Fruit fly (Drosophila melanogaster) whole organism, adult: ENCODE measurements around the gene papi.

ENCODE experiments used
- CG11617 ChIP-seq: fragments of 200-800 bp; sonication (Bioruptor generic); optimal IDR thresholded peaks from 2 replicates; lab custom pipeline; 2017; ENCODE audit warnings: mild to moderate bottlenecking, missing biosample characterization, missing genetic modification reagents, missing genetic modification characterization
- CG12768 ChIP-seq: fragments of 200-800 bp; sonication (Bioruptor generic); optimal IDR thresholded peaks from 2 replicates; lab custom pipeline; 2017; ENCODE audit warnings: missing biosample characterization, missing genetic modification characterization, mild to moderate bottlenecking, moderate library complexity, missing genetic modification reagents
- CG14711 ChIP-seq: fragments of 200-800 bp; sonication (Bioruptor generic); optimal IDR thresholded peaks from 2 replicates; lab custom pipeline; 2018; ENCODE audit warnings: missing biosample characterization, mild to moderate bottlenecking, missing genetic modification characterization, moderate library complexity
- CG1620 ChIP-seq: fragments of 200-800 bp; sonication (Bioruptor generic); optimal IDR thresholded peaks from 2 replicates; lab custom pipeline; 2016; ENCODE audit warnings: missing biosample characterization, missing genetic modification characterization
- CG33017 ChIP-seq: fragments of 200-800 bp; sonication (Bioruptor generic); optimal IDR thresholded peaks from 2 replicates; lab custom pipeline; 2018; ENCODE audit warnings: missing biosample characterization, mild to moderate bottlenecking, missing genetic modification characterization, moderate library complexity
- CG5204 ChIP-seq: fragments of 200-800 bp; sonication (Bioruptor generic); optimal IDR thresholded peaks from 2 replicates; lab custom pipeline; 2016; ENCODE audit warnings: missing biosample characterization, missing genetic modification characterization
- CG7045 ChIP-seq: fragments of 200-800 bp; sonication (Bioruptor generic); optimal IDR thresholded peaks from 2 replicates; lab custom pipeline; 2017; ENCODE audit warnings: missing biosample characterization, mild to moderate bottlenecking, missing genetic modification characterization
- CG7101 ChIP-seq: fragments of 200-800 bp; sonication (Bioruptor generic); optimal IDR thresholded peaks from 2 replicates; lab custom pipeline; 2018; ENCODE audit warnings: missing biosample characterization, mild to moderate bottlenecking, missing genetic modification characterization, moderate library complexity
- Clk ChIP-seq: fragments of 200-800 bp; sonication (Bioruptor generic); optimal IDR thresholded peaks from 2 replicates; lab custom pipeline; 2017; ENCODE audit warnings: missing biosample characterization, missing genetic modification characterization
- Crg-1 ChIP-seq: fragments of 200-800 bp; sonication (Bioruptor generic); optimal IDR thresholded peaks from 2 replicates; lab custom pipeline; 2016; ENCODE audit warnings: missing biosample characterization, missing genetic modification characterization
- Hr96 ChIP-seq: fragments of 200-800 bp; sonication (Bioruptor generic); optimal IDR thresholded peaks from 2 replicates; lab custom pipeline; 2016; ENCODE audit warnings: missing biosample characterization, missing genetic modification characterization
- Mnt ChIP-seq: fragments of 200-800 bp; sonication (Bioruptor generic); optimal IDR thresholded peaks from 2 replicates; lab custom pipeline; 2016; ENCODE audit warnings: missing biosample characterization, mild to moderate bottlenecking, missing genetic modification characterization
- bab1 ChIP-seq: fragments of 200-800 bp; sonication (Bioruptor generic); optimal IDR thresholded peaks from 3 replicates; lab custom pipeline; 2019; ENCODE audit warnings: missing biosample characterization, mild to moderate bottlenecking, missing genetic modification characterization, moderate library complexity
- cic ChIP-seq: fragments of 200-800 bp; sonication (Bioruptor generic); optimal IDR thresholded peaks from 2 replicates; lab custom pipeline; 2017; ENCODE audit warnings: missing biosample characterization, mild to moderate bottlenecking, missing genetic modification characterization, moderate library complexity
- cnc ChIP-seq, 2 experiments: fragments of >200 bp; optimal IDR thresholded peaks; 2 replicates each; lab custom pipeline; 2017
- kay ChIP-seq: fragments of 200-800 bp; sonication (Bioruptor generic); peaks from one replicate; lab custom pipeline; 2016; ENCODE audit warnings: missing biosample characterization, missing genetic modification characterization, borderline replicate concordance
- ovo ChIP-seq: fragments of 200-800 bp; sonication (Bioruptor generic); optimal IDR thresholded peaks from 2 replicates; lab custom pipeline; 2016; ENCODE audit warnings: missing biosample characterization, missing genetic modification characterization
- pad ChIP-seq: fragments of 200-800 bp; sonication (Bioruptor generic); optimal IDR thresholded peaks from 3 replicates; lab custom pipeline; 2017; ENCODE audit warnings: missing biosample characterization, missing genetic modification characterization, mild to moderate bottlenecking, moderate library complexity, missing genetic modification reagents
- tj ChIP-seq: fragments of 200-800 bp; sonication (Bioruptor generic); optimal IDR thresholded peaks from 3 replicates; lab custom pipeline; 2017; ENCODE audit warnings: missing biosample characterization, mild to moderate bottlenecking, missing genetic modification characterization, moderate library complexity
- toe ChIP-seq: fragments of 200-800 bp; sonication (Bioruptor generic); optimal IDR thresholded peaks from 2 replicates; lab custom pipeline; 2016; ENCODE audit warnings: missing biosample characterization, missing genetic modification characterization

Gene papi

DNA sequence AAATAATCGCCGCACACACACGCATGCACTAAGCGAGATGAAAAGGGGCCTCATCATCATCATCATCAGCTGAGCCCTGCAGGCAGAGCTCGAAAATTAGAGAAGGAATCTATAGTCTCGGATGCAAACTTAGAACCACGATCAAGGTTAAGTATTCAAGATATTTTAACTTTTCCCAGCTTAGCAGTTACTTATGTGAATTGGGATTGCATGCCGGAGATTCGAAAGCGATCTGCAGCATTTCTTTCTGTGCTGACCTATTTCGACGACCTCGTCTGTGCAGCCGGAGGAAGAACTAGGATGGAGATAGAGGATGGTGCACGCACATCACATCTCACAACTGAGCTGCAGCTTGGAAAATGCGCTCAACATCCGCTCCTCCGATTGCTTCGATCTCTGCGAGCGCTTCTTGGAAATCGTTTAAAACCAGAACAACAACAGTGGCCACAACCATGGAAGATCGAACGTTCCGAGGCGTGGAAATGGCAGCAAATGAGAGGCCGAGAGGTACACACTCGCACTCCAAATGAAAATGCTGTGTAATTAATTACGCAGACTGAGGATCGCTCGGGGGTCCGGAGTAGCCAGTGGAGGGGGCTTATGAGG is 37.7 kb upstream of the papi start:
- TF ChIP-seq ovo (GFP tag; lab: Kevin White, UChicago) (no peak), CG7101 (tag; lab: Kevin White, UChicago) (no peak), Crg-1 (no peak), Hr96 (GFP tag; lab: Kevin White, UChicago) (no peak), toe (GFP tag; lab: Kevin White, UChicago) (no peak)

dm6 chr2L:2184129-2184528 is 36.4 kb upstream of the papi start:
- no peak for TF ChIP-seq kay (GFP tag; lab: Kevin White, UChicago)
- no peak for TF ChIP-seq Crg-1
- TF ChIP-seq CG1620 (GFP tag; lab: Kevin White, UChicago): no peak
- TF ChIP-seq cic: no peak
- no peak for TF ChIP-seq CG12768
- TF ChIP-seq bab1 (GFP tag; lab: Kevin White, UChicago): no peak
- TF ChIP-seq CG14711 (tag; lab: Kevin White, UChicago): no peak
- no peak for TF ChIP-seq ovo (GFP tag; lab: Kevin White, UChicago)
- no peak for TF ChIP-seq CG11617 (GFP tag; lab: Kevin White, UChicago)
- TF ChIP-seq cnc (optimal IDR thresholded peaks at IDR 0.05; lab: Kevin White, UChicago): no peak
- TF ChIP-seq tj (GFP tag; lab: Kevin White, UChicago): no peak
- no peak for TF ChIP-seq Mnt (GFP tag; lab: Kevin White, UChicago)
- TF ChIP-seq Hr96 (GFP tag; lab: Kevin White, UChicago): no peak
- TF ChIP-seq CG7045 (GFP tag; lab: Kevin White, UChicago): no peak
- TF ChIP-seq pad (GFP tag; lab: Kevin White, UChicago): no peak

DNA sequence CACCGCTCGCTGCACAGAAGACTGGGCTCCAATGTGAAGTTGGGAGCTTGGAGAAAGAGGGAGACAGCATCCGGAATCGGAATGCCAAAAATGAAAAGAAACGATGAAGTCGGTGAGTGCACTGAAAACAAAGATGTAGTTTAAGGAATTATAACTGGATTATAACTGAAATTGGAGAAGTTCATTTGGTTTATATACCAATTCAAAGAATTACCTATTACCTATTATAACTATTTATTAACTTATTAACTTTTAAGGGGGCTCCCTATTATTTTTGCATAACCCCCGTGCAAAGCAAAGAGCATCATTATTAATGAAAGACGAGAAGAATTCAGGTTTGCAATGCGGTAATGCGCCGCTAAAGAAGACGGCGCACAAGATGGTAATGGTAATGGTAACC is 35.9 kb upstream of the papi start:
- TF ChIP-seq Clk (GFP tag; lab: Kevin White, UChicago): no peak
- TF ChIP-seq CG1620 (GFP tag; lab: Kevin White, UChicago): no peak
- TF ChIP-seq CG5204 (GFP tag; lab: Kevin White, UChicago): no peak
- no peak for TF ChIP-seq CG7045 (GFP tag; lab: Kevin White, UChicago)
- TF ChIP-seq tj (GFP tag; lab: Kevin White, UChicago): no peak
- TF ChIP-seq ovo (GFP tag; lab: Kevin White, UChicago): no peak
- TF ChIP-seq Mnt (GFP tag; lab: Kevin White, UChicago): no peak
- TF ChIP-seq CG14711 (tag; lab: Kevin White, UChicago): no peak
- TF ChIP-seq cic: no peak
- TF ChIP-seq CG12768: no peak
- TF ChIP-seq pad (GFP tag; lab: Kevin White, UChicago): no peak
- no peak for TF ChIP-seq kay (GFP tag; lab: Kevin White, UChicago)
- TF ChIP-seq toe (GFP tag; lab: Kevin White, UChicago): no peak
- no peak for TF ChIP-seq bab1 (GFP tag; lab: Kevin White, UChicago)
- TF ChIP-seq Hr96 (GFP tag; lab: Kevin White, UChicago): no peak
- no peak for TF ChIP-seq CG7101 (tag; lab: Kevin White, UChicago)

DNA sequence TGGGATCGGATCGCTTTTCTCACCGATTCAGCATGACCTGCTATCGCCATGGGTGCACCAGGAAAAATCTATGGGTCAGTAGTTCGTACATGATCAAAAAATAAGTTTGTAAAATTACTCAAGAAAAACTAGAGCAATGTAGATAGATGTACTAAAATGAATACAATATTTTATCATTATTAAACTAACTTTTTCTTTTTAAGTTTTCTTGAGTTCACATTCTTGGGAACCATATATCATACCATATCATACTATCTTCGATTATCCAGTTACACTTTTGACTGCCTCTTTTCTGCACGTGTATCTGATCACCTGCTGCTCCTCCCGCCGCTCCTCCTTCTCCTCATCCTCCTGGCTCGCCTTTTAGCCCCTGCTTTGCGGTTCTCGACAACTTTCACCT is 35.2 kb upstream of the papi start:
- TF ChIP-seq CG12768 (no peak), CG7045 (GFP tag; lab: Kevin White, UChicago) (no peak), pad (GFP tag; lab: Kevin White, UChicago) (no peak), Mnt (GFP tag; lab: Kevin White, UChicago) (no peak), CG11617 (GFP tag; lab: Kevin White, UChicago) (no peak), Clk (GFP tag; lab: Kevin White, UChicago) (no peak), Crg-1 (no peak), bab1 (GFP tag; lab: Kevin White, UChicago) (no peak), CG33017 (tag; lab: Kevin White, UChicago) (no peak), ovo (GFP tag; lab: Kevin White, UChicago) (no peak)

DNA sequence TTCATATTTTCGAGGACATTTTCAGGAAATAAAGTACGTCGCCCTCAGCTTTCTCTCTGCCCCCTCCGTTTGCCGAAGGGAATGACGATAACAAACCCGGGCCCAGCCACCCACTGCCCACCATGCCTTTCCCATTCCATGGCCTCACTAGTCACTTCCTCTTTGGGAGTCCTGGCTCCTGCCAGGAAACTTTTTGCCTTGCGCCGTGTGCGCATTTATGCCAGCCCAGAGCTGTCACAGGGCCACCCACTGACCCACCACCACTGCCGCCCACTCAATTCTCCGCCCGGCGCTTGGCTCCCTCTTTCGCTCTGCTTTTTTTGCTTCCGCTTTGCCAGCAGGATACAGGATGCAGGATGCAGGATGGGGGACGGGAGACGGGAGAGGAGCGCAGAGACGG is 33.1 kb upstream of the papi start:
- TF ChIP-seq Mnt (GFP tag; lab: Kevin White, UChicago) (no peak), Crg-1 (no peak), CG7045 (GFP tag; lab: Kevin White, UChicago) (no peak), pad (GFP tag; lab: Kevin White, UChicago) (no peak), bab1 (GFP tag; lab: Kevin White, UChicago) (no peak), cnc (optimal IDR thresholded peaks at IDR 0.05; lab: Kevin White, UChicago) (no peak), CG11617 (GFP tag; lab: Kevin White, UChicago) (no peak), CG7101 (tag; lab: Kevin White, UChicago) (no peak), CG12768 (no peak), CG5204 (GFP tag; lab: Kevin White, UChicago) (no peak), cic (no peak), CG33017 (tag; lab: Kevin White, UChicago) (no peak), tj (GFP tag; lab: Kevin White, UChicago) (no peak), toe (GFP tag; lab: Kevin White, UChicago) (no peak), Clk (GFP tag; lab: Kevin White, UChicago) (no peak), kay (GFP tag; lab: Kevin White, UChicago) (no peak), CG1620 (GFP tag; lab: Kevin White, UChicago) (no peak)

- no peak for TF ChIP-seq cnc (optimal IDR thresholded peaks at IDR 0.05; lab: Kevin White, UChicago)
- TF ChIP-seq Clk (GFP tag; lab: Kevin White, UChicago): no peak
- TF ChIP-seq tj (GFP tag; lab: Kevin White, UChicago): no peak
- TF ChIP-seq Mnt (GFP tag; lab: Kevin White, UChicago): no peak
These were observed 31.4 kb upstream of the papi start for dm6 chr2L:2189100-2189499.
